Fruit fly (Drosophila melanogaster) whole organism, prepupa: ENCODE data around the gene CG31275.

Source experiments
- CG8632 ChIP-seq: fragments of 200-800 bp; sonication (Bioruptor generic); optimal IDR thresholded peaks from 3 replicates; lab custom pipeline; 2016; ENCODE audit warnings: missing biosample characterization, missing genetic modification characterization
- spab ChIP-seq: fragments of 200-800 bp; sonication (Bioruptor generic); optimal IDR thresholded peaks from 2 replicates; lab custom pipeline; 2017; ENCODE audit warnings: missing biosample characterization, mild to moderate bottlenecking, missing genetic modification characterization, missing genetic modification reagents

- TF ChIP-seq spab (GFP tag; lab: Kevin White, UChicago) (no peak), CG8632 (GFP tag; lab: Kevin White, UChicago) (no peak)
Measured at dm6 chr3R:16787378-16787777, 36.2 kb upstream of the CG31275 start.
